Worm (Caenorhabditis elegans): ENCODE measurements around the gene npr-7.

npr-7 gene

ce11 chrX:9295471-9295870 is 23.5 kb downstream of the npr-7 start:
- TF ChIP-seq pqm-1 (tag; optimal IDR thresholded peaks at IDR 0.05) (peak; percentile 59), elt-2 (tag; optimal IDR thresholded peaks at IDR 0.05) (peak; percentile 71), pha-4 (tag; optimal IDR thresholded peaks at IDR 0.05) (no peak)

ce11 chrX:9291345-9291744 is 27.6 kb downstream of the npr-7 start, which contains the start of gene B0416.3:
B0416.3 (plus strand) TSS chrX:9291645.
- TF ChIP-seq mml-1 (tag; optimal IDR thresholded peaks at IDR 0.05) (no peak), egl-5 (tag; optimal IDR thresholded peaks at IDR 0.05) (no peak)

ce11 chrX:9283026-9283425 is 36.0 kb downstream of the npr-7 start, which contains the start of gene B0416.11:
B0416.11 (minus strand) TSS chrX:9283126.
- no peak for TF ChIP-seq unc-39 (tag; optimal IDR thresholded peaks at IDR 0.05)

- TF ChIP-seq pqm-1 (tag; optimal IDR thresholded peaks at IDR 0.05) = no peak
- no peak for TF ChIP-seq nhr-67 (tag; optimal IDR thresholded peaks at IDR 0.05)
- no peak for TF ChIP-seq elt-1 (tag; optimal IDR thresholded peaks at IDR 0.05)
- no peak for TF ChIP-seq R02D3.7 (tag; optimal IDR thresholded peaks at IDR 0.05)
- TF ChIP-seq fkh-10 (GFP tag; optimal IDR thresholded peaks at IDR 0.05) = no peak
Measured at ce11 chrX:9278653-9279052, 40.3 kb downstream of the npr-7 start, which contains the start of gene B0416.4. B0416.4 (plus strand) TSS chrX:9278953.

- TF ChIP-seq tbx-2 (tag; optimal IDR thresholded peaks at IDR 0.05) (no peak), jun-1 (tag; optimal IDR thresholded peaks at IDR 0.05) (no peak), nhr-237 (tag; optimal IDR thresholded peaks at IDR 0.05) (no peak), hmg-11 (tag; optimal IDR thresholded peaks at IDR 0.05) (no peak), ama-1 (optimal IDR thresholded peaks at IDR 0.05) (no peak), ztf-4 (tag; optimal IDR thresholded peaks at IDR 0.05) (no peak), fos-1 (tag; optimal IDR thresholded peaks at IDR 0.05) (no peak)
Measured at ce11 chrX:9274574-9274973, 44.4 kb downstream of the npr-7 start, which contains the start of gene B0416.10. B0416.10 (minus strand) TSS chrX:9274674.

- TF ChIP-seq ceh-28 (tag; optimal IDR thresholded peaks at IDR 0.05) (peak; percentile 17), lsy-12 (tag; optimal IDR thresholded peaks at IDR 0.05) (no peak), nhr-43 (tag; optimal IDR thresholded peaks at IDR 0.05; ENCODE audit: poor library complexity, severe bottlenecking) (peak; percentile 12), lin-15B (tag; optimal IDR thresholded peaks at IDR 0.05) (no peak), zag-1 (tag; optimal IDR thresholded peaks at IDR 0.05) (no peak), nhr-11 (tag; optimal IDR thresholded peaks at IDR 0.05) (no peak), sea-2 (GFP tag; optimal IDR thresholded peaks at IDR 0.05) (no peak), tbx-2 (tag; optimal IDR thresholded peaks at IDR 0.05) (no peak), nhr-77 (tag; optimal IDR thresholded peaks at IDR 0.05) (no peak), hmg-11 (tag; optimal IDR thresholded peaks at IDR 0.05) (peak; percentile 33), ama-1 (optimal IDR thresholded peaks at IDR 0.05) (no peak), unc-62 (GFP tag; optimal IDR thresholded peaks at IDR 0.05) (no peak), nhr-237 (tag; optimal IDR thresholded peaks at IDR 0.05) (no peak), elt-3 (tag; optimal IDR thresholded peaks at IDR 0.05) (peak in 1 of 3 experiments; percentile 51), nhr-25 (tag; optimal IDR thresholded peaks at IDR 0.05) (no peak), fos-1 (tag; optimal IDR thresholded peaks at IDR 0.05) (no peak), ZK546.5 (tag; optimal IDR thresholded peaks at IDR 0.05) (no peak), ztf-4 (tag; optimal IDR thresholded peaks at IDR 0.05) (no peak), nfya-1 (tag; optimal IDR thresholded peaks at IDR 0.05; ENCODE audit: insufficient read depth) (no peak), elt-2 (tag; optimal IDR thresholded peaks at IDR 0.05) (peak; percentile 93), R02D3.7 (tag; optimal IDR thresholded peaks at IDR 0.05) (no peak), eor-1 (tag; optimal IDR thresholded peaks at IDR 0.05) (no peak), pqm-1 (tag; optimal IDR thresholded peaks at IDR 0.05) (peak; percentile 78), pha-4 (tag; optimal IDR thresholded peaks at IDR 0.05) (peak; percentile 48)
Measured at ce11 chrX:9271886-9272285, 47.1 kb downstream of the npr-7 start.

- TF ChIP-seq unc-62 (GFP tag; optimal IDR thresholded peaks at IDR 0.05) (no peak), skn-1 (tag; optimal IDR thresholded peaks at IDR 0.05) (no peak), nhr-11 (tag; optimal IDR thresholded peaks at IDR 0.05) (no peak), fkh-2 (tag; optimal IDR thresholded peaks at IDR 0.05) (no peak), mdl-1 (tag; optimal IDR thresholded peaks at IDR 0.05) (no peak), zag-1 (tag; optimal IDR thresholded peaks at IDR 0.05) (no peak)
Measured at ce11 chrX:9270753-9271152, 48.2 kb downstream of the npr-7 start, which contains the start of gene B0416.5. B0416.5 (minus strand) TSS chrX:9270853.
